Worm (Caenorhabditis elegans): ENCODE measurements around the gene C34D10.5.
A peak's percentile ranks its signal among the peaks of the same experiment; 100 is the strongest.

The C34D10.5 gene

DNA sequence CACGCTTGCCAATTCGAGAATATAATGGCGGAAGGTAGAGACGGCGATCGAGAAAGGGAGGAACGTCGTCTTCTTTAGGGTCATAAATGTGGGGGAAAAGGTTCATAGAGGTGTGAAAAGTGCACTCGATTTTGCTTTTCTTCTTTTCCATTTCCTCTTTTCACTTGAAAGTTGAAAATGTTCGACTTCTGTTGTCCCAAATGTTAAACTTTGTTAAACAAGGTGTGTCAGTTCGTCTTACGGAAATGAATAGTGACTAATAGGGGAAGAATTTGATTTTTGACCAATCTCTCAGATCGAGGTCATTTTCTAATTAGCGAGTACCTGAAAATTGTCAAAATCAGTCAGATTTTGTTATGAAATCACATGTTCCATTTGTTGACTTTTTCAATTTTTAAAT, 13.0 kb upstream of the C34D10.5 start:
- no peak for TF ChIP-seq somi-1 (GFP tag; optimal IDR thresholded peaks at IDR 0.05)
- no peak for TF ChIP-seq attf-6 (GFP tag; IDR thresholded peaks at IDR 0.05)
- no peak for TF ChIP-seq K11D2.4 (GFP tag; IDR thresholded peaks at IDR 0.05)
- TF ChIP-seq nhr-120 (GFP tag; IDR thresholded peaks at IDR 0.05): no peak
- TF ChIP-seq Y67H2A.10 (GFP tag; conservative IDR thresholded peaks at IDR 0.05): no peak
- TF ChIP-seq egl-18 (GFP tag; IDR thresholded peaks at IDR 0.05): no peak
- no peak for TF ChIP-seq lin-26 (GFP tag; IDR thresholded peaks at IDR 0.05)
- no peak for TF ChIP-seq efl-1 (GFP tag; optimal IDR thresholded peaks at IDR 0.05)
- no peak for TF ChIP-seq ceh-27 (GFP tag; optimal IDR thresholded peaks at IDR 0.05)
- no peak for TF ChIP-seq lin-40 (tag; optimal IDR thresholded peaks at IDR 0.05)
- TF ChIP-seq repo-1 (tag; optimal IDR thresholded peaks at IDR 0.05): no peak
- no peak for TF ChIP-seq mxl-1 (tag; optimal IDR thresholded peaks at IDR 0.05)
- no peak for TF ChIP-seq F57A8.1 (GFP tag; optimal IDR thresholded peaks at IDR 0.05)
- TF ChIP-seq Y53G8AR.9 (GFP tag; conservative IDR thresholded peaks at IDR 0.05): no peak
- TF ChIP-seq let-607 (tag; optimal IDR thresholded peaks at IDR 0.05): no peak
- TF ChIP-seq pbrm-1 (GFP tag; IDR thresholded peaks at IDR 0.05): no peak
- no peak for TF ChIP-seq tlf-1 (GFP tag; optimal IDR thresholded peaks at IDR 0.05)
- TF ChIP-seq dpff-1 (tag; optimal IDR thresholded peaks at IDR 0.05): no peak
- TF ChIP-seq nfyb-1 (GFP tag; IDR thresholded peaks at IDR 0.05): no peak
- no peak for TF ChIP-seq unc-130 (GFP tag; optimal IDR thresholded peaks at IDR 0.05)

- no peak for TF ChIP-seq B0261.1 (tag; optimal IDR thresholded peaks at IDR 0.05)
- TF ChIP-seq rec-8 (tag; optimal IDR thresholded peaks at IDR 0.05): no peak
- TF ChIP-seq xnd-1 (tag; optimal IDR thresholded peaks at IDR 0.05): no peak
- no peak for TF ChIP-seq mes-4 (tag; optimal IDR thresholded peaks at IDR 0.05)
- TF ChIP-seq ccch-3 (GFP tag; optimal IDR thresholded peaks at IDR 0.05): no peak
Observed at ce11 chrX:8005967-8006366, 11.9 kb upstream of the C34D10.5 start.

DNA sequence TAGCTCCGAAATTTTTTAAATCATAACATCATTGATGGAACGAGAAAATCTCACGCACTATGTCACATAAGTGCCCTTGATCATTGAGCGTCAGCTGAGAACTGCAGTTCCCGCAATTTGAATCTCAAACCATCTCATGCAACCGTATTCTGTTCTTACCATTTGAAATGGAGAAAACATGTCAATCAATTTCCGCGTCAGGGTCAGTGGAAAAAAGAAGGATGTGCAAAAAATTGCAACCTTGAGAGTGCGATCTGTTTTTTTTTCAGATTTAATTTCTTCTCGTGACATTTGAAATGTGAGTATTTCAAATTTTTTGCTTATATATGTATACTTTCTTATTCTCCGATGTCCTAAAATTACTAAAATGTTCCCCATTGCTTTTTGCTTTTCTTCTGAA, 7.2 kb upstream of the C34D10.5 start:
- TF ChIP-seq sea-2 (GFP tag; IDR thresholded peaks at IDR 0.05): no peak
- TF ChIP-seq attf-3 (GFP tag; conservative IDR thresholded peaks at IDR 0.05): no peak
- TF ChIP-seq snpc-1.3 (tag; optimal IDR thresholded peaks at IDR 0.05; ENCODE audit: insufficient read depth): no peak
- no peak for TF ChIP-seq fkh-3 (tag; optimal IDR thresholded peaks at IDR 0.05)
- no peak for TF ChIP-seq lin-40 (tag; optimal IDR thresholded peaks at IDR 0.05)

DNA sequence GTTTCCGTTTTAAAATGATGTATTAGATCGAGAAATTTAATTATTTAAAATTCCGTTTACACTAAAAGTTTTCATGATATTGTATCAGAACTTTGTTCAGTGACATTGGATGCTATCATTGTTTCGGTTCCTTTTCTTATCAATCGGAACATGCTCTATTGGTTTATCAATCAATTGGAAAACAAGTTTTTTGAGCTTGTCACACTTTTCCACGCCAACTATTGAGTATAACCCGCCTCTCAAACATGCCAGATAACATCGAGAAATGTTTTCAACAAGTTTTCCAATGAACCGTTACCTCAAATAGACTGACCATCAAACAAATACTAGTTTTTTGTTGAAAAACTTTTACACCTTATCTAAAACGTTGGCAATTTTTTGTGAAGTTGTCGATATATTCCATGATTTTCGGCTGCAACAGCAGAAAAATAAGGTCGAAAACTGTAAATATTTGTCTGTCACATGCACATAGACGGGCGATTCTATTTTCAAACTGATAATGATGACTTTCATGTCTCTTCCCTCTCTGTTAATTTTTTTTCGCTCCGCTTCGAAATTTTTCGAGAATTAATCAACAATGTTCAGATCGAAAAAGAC, 3.3 kb upstream of the C34D10.5 start, which contains the start of gene unk-1:
Gene unk-1, plus strand, starts transcription at position 577 of the 597 bp plus-strand sequence.
- TF ChIP-seq F39B2.1 (GFP tag; IDR thresholded peaks at IDR 0.05) (no peak), lsy-27 (tag; optimal IDR thresholded peaks at IDR 0.05; ENCODE audit: borderline replicate concordance, insufficient read depth) (no peak), dpl-1 (GFP tag; optimal IDR thresholded peaks at IDR 0.05) (no peak), madf-6 (GFP tag; IDR thresholded peaks at IDR 0.05) (no peak), atf-7 (tag; optimal IDR thresholded peaks at IDR 0.05) (no peak), attf-3 (GFP tag; conservative IDR thresholded peaks at IDR 0.05) (no peak), nhr-80 (tag; optimal IDR thresholded peaks at IDR 0.05) (peak; percentile 57), xnd-1 (tag; optimal IDR thresholded peaks at IDR 0.05) (no peak), ceh-79 (tag; optimal IDR thresholded peaks at IDR 0.05) (no peak), madf-8 (GFP tag; conservative IDR thresholded peaks at IDR 0.05) (no peak), bed-2 (GFP tag; IDR thresholded peaks at IDR 0.05) (no peak), ZK185.1 (tag; optimal IDR thresholded peaks at IDR 0.05; ENCODE audit: poor library complexity, severe bottlenecking) (peak; percentile 14), mel-28 (tag; optimal IDR thresholded peaks at IDR 0.05; ENCODE audit: borderline replicate concordance) (no peak), tbx-9 (tag; optimal IDR thresholded peaks at IDR 0.05; ENCODE audit: borderline replicate concordance) (no peak), let-607 (tag; optimal IDR thresholded peaks at IDR 0.05) (no peak), ets-4 (GFP tag; optimal IDR thresholded peaks at IDR 0.05) (peak; percentile 27), lin-26 (GFP tag; IDR thresholded peaks at IDR 0.05) (no peak), fkh-3 (tag; optimal IDR thresholded peaks at IDR 0.05) (no peak), tlf-1 (GFP tag; optimal IDR thresholded peaks at IDR 0.05) (no peak), aptf-3 (GFP tag; IDR thresholded peaks at IDR 0.05) (no peak)
